Fruit fly (Drosophila melanogaster) whole organism, prepupa: ENCODE data around the gene ome.

ENCODE experiments used
- Blimp-1 ChIP-seq: fragments of 200-800 bp; sonication (Bioruptor generic); optimal IDR thresholded peaks from 3 replicates; lab custom pipeline; 2017; ENCODE audit warnings: missing biosample characterization, missing genetic modification characterization, mild to moderate bottlenecking, moderate library complexity, missing genetic modification reagents
- CG10631 ChIP-seq: fragments of 200-800 bp; sonication (Bioruptor generic); optimal IDR thresholded peaks from 2 replicates; lab custom pipeline; 2016; ENCODE audit warnings: missing biosample characterization, missing genetic modification characterization
- CG10669 ChIP-seq: fragments of 200-800 bp; sonication (Bioruptor generic); optimal IDR thresholded peaks from 3 replicates; lab custom pipeline; 2018; ENCODE audit warnings: missing biosample characterization, mild to moderate bottlenecking, missing genetic modification characterization, moderate library complexity
- CG15336 ChIP-seq: fragments of 200-800 bp; sonication (Bioruptor generic); IDR thresholded peaks from 2 replicates; pipeline ENCODE4 v1.3.6; 2022; ENCODE audit warnings: missing biosample characterization, missing genetic modification characterization
- CG1621 ChIP-seq: fragments of 200-800 bp; sonication (Bioruptor generic); optimal IDR thresholded peaks from 3 replicates; lab custom pipeline; 2018; ENCODE audit warnings: missing biosample characterization, mild to moderate bottlenecking, missing genetic modification characterization
- CG16779 ChIP-seq: fragments of 200-800 bp; sonication (Bioruptor generic); optimal IDR thresholded peaks from 3 replicates; lab custom pipeline; 2017; ENCODE audit warnings: missing biosample characterization, mild to moderate bottlenecking, missing genetic modification characterization
- CG31627 ChIP-seq: fragments of 200-800 bp; sonication (Bioruptor generic); optimal IDR thresholded peaks from 3 replicates; lab custom pipeline; 2016; ENCODE audit warnings: missing biosample characterization, missing genetic modification characterization
- CG3919 ChIP-seq: fragments of 200-800 bp; sonication (Bioruptor generic); optimal IDR thresholded peaks from 3 replicates; lab custom pipeline; 2016; ENCODE audit warnings: missing biosample characterization, missing genetic modification characterization
- CG6276 ChIP-seq: fragments of 200-800 bp; sonication (Bioruptor generic); optimal IDR thresholded peaks from 2 replicates; lab custom pipeline; 2017; ENCODE audit warnings: missing biosample characterization, mild to moderate bottlenecking, missing genetic modification characterization
- CG6792 ChIP-seq: fragments of 200-800 bp; sonication (Bioruptor generic); optimal IDR thresholded peaks from 3 replicates; lab custom pipeline; 2016; ENCODE audit warnings: missing biosample characterization, missing genetic modification characterization
- CG6808 ChIP-seq: fragments of 200-800 bp; sonication (Bioruptor generic); optimal IDR thresholded peaks from 3 replicates; lab custom pipeline; 2017; ENCODE audit warnings: missing biosample characterization, missing genetic modification characterization, mild to moderate bottlenecking, moderate library complexity, missing genetic modification reagents
- CG6854 ChIP-seq: fragments of 200-800 bp; sonication (Bioruptor generic); optimal IDR thresholded peaks from 2 replicates; lab custom pipeline; 2017; ENCODE audit warnings: missing biosample characterization, mild to moderate bottlenecking, missing genetic modification characterization
- CG7368 ChIP-seq: fragments of 200-800 bp; sonication (Bioruptor generic); optimal IDR thresholded peaks from 3 replicates; lab custom pipeline; 2016; ENCODE audit warnings: missing biosample characterization, missing genetic modification characterization
- CG8632 ChIP-seq: fragments of 200-800 bp; sonication (Bioruptor generic); optimal IDR thresholded peaks from 3 replicates; lab custom pipeline; 2016; ENCODE audit warnings: missing biosample characterization, missing genetic modification characterization
- CG9139 ChIP-seq: fragments of 200-800 bp; sonication (Bioruptor generic); optimal IDR thresholded peaks from 3 replicates; lab custom pipeline; 2017; ENCODE audit warnings: missing biosample characterization, mild to moderate bottlenecking, missing genetic modification characterization
- Eip78C ChIP-seq: fragments of 200-800 bp; sonication (Bioruptor generic); peaks from one replicate; lab custom pipeline; 2016; ENCODE audit warnings: missing biosample characterization, missing genetic modification characterization
- Eip93F ChIP-seq: fragments of 200-800 bp; sonication (Bioruptor generic); optimal IDR thresholded peaks from 2 replicates; lab custom pipeline; 2016; ENCODE audit warnings: missing biosample characterization, mild to moderate bottlenecking, missing genetic modification characterization
- Ets21C ChIP-seq: fragments of 200-800 bp; sonication (Bioruptor generic); optimal IDR thresholded peaks from 3 replicates; lab custom pipeline; 2016; ENCODE audit warnings: missing biosample characterization, missing genetic modification characterization
- Ets96B ChIP-seq: fragments of 200-800 bp; optimal IDR thresholded peaks from 2 replicates; lab custom pipeline; 2019; ENCODE audit warnings: missing biosample characterization, mild to moderate bottlenecking, missing genetic modification characterization, moderate library complexity
- Gug ChIP-seq: fragments of 200-800 bp; sonication (Bioruptor generic); IDR thresholded peaks from 2 replicates; pipeline ENCODE4 v1.3.6; 2022; ENCODE audit warnings: missing biosample characterization, missing genetic modification characterization
- Hr39 ChIP-seq: fragments of 200-800 bp; sonication (Bioruptor generic); optimal IDR thresholded peaks from 2 replicates; lab custom pipeline; 2016; ENCODE audit warnings: missing biosample characterization, missing genetic modification characterization
- Hr4 ChIP-seq: fragments of 200-800 bp; sonication (Bioruptor generic); optimal IDR thresholded peaks from 3 replicates; lab custom pipeline; 2016; ENCODE audit warnings: missing biosample characterization, missing genetic modification characterization
- Lpt ChIP-seq: fragments of 200-800 bp; sonication (Bioruptor generic); optimal IDR thresholded peaks from 3 replicates; lab custom pipeline; 2016; ENCODE audit warnings: missing biosample characterization, missing genetic modification characterization
- Sox102F ChIP-seq: fragments of 200-800 bp; sonication (Bioruptor generic); optimal IDR thresholded peaks from 2 replicates; lab custom pipeline; 2016; ENCODE audit warnings: missing biosample characterization, mild to moderate bottlenecking, missing genetic modification characterization
- acj6 ChIP-seq: fragments of 200-800 bp; sonication (Bioruptor generic); optimal IDR thresholded peaks from 3 replicates; lab custom pipeline; 2016; ENCODE audit warnings: missing biosample characterization, missing genetic modification characterization
- dac ChIP-seq: fragments of 200-800 bp; sonication (Bioruptor generic); optimal IDR thresholded peaks from 2 replicates; lab custom pipeline; 2017; ENCODE audit warnings: missing biosample characterization, mild to moderate bottlenecking, missing genetic modification characterization
- dsx ChIP-seq: fragments of 200-800 bp; optimal IDR thresholded peaks from 3 replicates; lab custom pipeline; 2019; ENCODE audit warnings: missing biosample characterization, mild to moderate bottlenecking, missing genetic modification characterization, moderate library complexity; ENCODE audit not compliant: poor library complexity, severe bottlenecking
- fd59A ChIP-seq: fragments of 200-800 bp; sonication (Bioruptor generic); optimal IDR thresholded peaks from 2 replicates; lab custom pipeline; 2017; ENCODE audit warnings: missing biosample characterization, mild to moderate bottlenecking, missing genetic modification characterization, missing genetic modification reagents
- fkh ChIP-seq: fragments of 200-800 bp; sonication (Bioruptor generic); optimal IDR thresholded peaks from 3 replicates; lab custom pipeline; 2017; ENCODE audit warnings: missing biosample characterization, mild to moderate bottlenecking, missing genetic modification characterization, moderate library complexity
- net ChIP-seq: fragments of 200-800 bp; sonication (Bioruptor generic); optimal IDR thresholded peaks from 3 replicates; lab custom pipeline; 2016; ENCODE audit warnings: missing biosample characterization, missing genetic modification characterization
- pdm3 ChIP-seq: fragments of 200-800 bp; sonication (Bioruptor generic); optimal IDR thresholded peaks from 3 replicates; lab custom pipeline; 2016; ENCODE audit warnings: missing biosample characterization, missing genetic modification characterization
- salr ChIP-seq, 2 experiments: fragments of 200-800 bp; sonication (Bioruptor generic); optimal IDR thresholded peaks; 3 replicates each; lab custom pipeline; 2016 to 2018; ENCODE audit warnings: missing biosample characterization in 2 of 2, missing genetic modification characterization in 2 of 2, mild to moderate bottlenecking in 1 of 2
- spab ChIP-seq: fragments of 200-800 bp; sonication (Bioruptor generic); optimal IDR thresholded peaks from 2 replicates; lab custom pipeline; 2017; ENCODE audit warnings: missing biosample characterization, mild to moderate bottlenecking, missing genetic modification characterization, missing genetic modification reagents
- ss ChIP-seq, 2 experiments: fragments of 200-800 bp; sonication (Bioruptor generic); optimal IDR thresholded peaks; 2 replicates in 1 of 2; 3 replicates in 1 of 2; lab custom pipeline; 2017 to 2018; ENCODE audit warnings: mild to moderate bottlenecking in 2 of 2, missing biosample characterization in 2 of 2, missing genetic modification characterization in 2 of 2, moderate library complexity in 1 of 2
- svp ChIP-seq: fragments of 200-800 bp; sonication (Bioruptor generic); peaks from one replicate; lab custom pipeline; 2016; ENCODE audit warnings: missing biosample characterization, missing genetic modification characterization
- vri ChIP-seq: fragments of 200-800 bp; sonication (Bioruptor generic); optimal IDR thresholded peaks from 3 replicates; lab custom pipeline; 2016; ENCODE audit warnings: missing biosample characterization, mild to moderate bottlenecking, missing genetic modification characterization

Gene ome

DNA sequence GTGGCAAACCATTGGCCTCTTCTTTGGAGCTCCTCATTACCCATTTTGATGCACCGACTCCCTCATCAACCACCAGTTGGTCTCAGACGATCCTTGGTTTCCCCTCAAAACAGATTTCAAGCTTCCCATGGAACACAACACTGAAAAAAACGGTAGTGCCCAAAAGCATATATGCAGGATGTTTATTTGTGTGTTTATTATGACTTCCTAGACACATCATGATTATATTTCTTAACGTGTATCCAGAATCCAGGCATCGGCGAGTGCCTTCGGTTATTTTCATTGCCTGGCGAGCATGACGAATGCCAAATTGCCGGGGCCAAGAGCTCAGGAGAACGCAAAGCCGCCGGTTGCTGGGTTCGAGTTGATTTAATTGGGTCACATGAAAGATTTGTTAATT lies 32.9 kb upstream of the ome start (continued):
- TF ChIP-seq fkh (no peak), fd59A (GFP tag; lab: Kevin White, UChicago) (no peak), Blimp-1 (GFP tag; lab: Kevin White, UChicago) (no peak), Gug (GFP tag; lab: Robert Waterston, UW) (no peak), CG6854 (GFP tag; lab: Kevin White, UChicago) (no peak), Ets96B (tag; lab: Kevin White, UChicago) (peak; percentile 30)

DNA sequence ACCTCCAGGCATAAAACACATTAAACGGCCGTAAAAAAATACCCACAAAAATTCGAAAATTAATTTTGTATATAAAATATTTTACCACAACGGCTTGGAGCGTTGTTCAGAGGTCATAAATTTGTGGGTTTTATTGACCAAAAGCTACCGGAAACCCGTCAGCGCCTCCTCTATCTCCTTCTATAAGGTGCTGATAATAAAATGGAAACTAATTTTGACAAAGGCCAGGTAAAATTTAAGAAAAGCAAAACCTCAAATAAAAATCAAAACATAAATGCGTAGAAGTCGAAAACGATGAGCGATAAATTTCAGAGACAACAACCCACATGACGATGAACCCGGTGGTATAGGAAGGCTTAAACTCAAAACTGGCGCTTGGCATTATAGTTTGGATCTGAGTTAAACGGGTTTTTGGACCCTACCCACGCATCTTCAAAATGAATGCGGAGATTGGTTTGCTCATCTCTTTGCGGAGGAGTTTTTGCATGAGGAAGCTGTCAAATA lies 31.8 kb upstream of the ome start:
- TF ChIP-seq salr (GFP tag; optimal IDR thresholded peaks at IDR 0.05; lab: Kevin White, UChicago) (no peak), Eip78C (GFP tag; lab: Kevin White, UChicago) (peak; percentile 54), CG6276 (no peak), CG9139 (GFP tag; lab: Kevin White, UChicago) (no peak)
- TF ChIP-seq, all 60 proteins: peak for 1

DNA sequence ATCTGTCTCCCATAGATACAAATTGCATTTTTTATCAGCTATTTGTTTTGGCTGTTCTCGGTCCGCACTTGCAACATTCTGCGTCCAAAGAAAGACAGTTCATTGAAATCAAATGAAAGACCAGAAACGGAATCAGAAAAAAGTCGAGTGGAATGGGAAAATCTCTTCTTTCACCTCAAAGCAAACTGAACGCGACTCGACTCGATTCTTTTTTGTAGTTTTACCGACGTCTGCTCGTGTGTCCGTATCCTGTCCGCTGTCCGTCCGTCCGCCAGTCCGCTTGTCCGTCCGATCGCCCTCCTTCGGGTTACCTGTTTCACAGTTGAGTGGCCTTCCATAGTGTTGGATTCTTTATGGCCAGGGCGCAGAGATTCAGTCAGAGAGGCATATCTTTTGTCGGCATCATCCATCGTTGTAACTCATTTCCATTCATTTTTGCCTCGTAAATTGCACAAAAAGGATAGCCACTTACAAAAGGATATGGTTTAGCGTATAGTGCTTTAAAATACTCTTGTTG lies 30.6 kb upstream of the ome start:
- no peak for TF ChIP-seq Hr39 (GFP tag; lab: Kevin White, UChicago)
- no peak for TF ChIP-seq Lpt
- no peak for TF ChIP-seq CG6808 (GFP tag; lab: Kevin White, UChicago)

DNA sequence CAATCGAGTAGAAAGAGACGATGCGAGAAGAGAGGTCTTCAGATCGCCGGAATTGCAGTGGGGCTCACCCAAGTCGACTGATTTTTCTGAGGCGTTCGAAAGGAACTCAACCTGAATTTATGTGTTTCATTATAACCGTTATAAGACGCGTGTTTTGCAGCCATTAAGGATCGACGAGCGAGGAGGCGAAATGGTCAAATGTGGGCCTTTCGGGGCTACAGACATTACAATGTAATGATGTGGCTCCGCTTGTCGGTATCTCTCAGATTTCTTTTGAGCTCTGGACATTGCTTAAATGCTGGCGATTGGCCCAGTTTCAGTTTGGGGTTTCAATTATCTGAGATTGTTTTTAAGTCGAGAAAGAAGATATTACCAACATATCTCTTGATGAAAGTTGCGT lies 29.8 kb upstream of the ome start:
- peak; percentile 54 for TF ChIP-seq Eip78C (GFP tag; lab: Kevin White, UChicago)
- TF ChIP-seq CG6854 (GFP tag; lab: Kevin White, UChicago): peak; percentile 34
- TF ChIP-seq dsx (GFP tag; lab: Kevin White, UChicago): peak; percentile 72
- peak; percentile 8 for TF ChIP-seq svp (GFP tag; lab: Kevin White, UChicago)
- TF ChIP-seq Ets96B (tag; lab: Kevin White, UChicago): no peak

DNA sequence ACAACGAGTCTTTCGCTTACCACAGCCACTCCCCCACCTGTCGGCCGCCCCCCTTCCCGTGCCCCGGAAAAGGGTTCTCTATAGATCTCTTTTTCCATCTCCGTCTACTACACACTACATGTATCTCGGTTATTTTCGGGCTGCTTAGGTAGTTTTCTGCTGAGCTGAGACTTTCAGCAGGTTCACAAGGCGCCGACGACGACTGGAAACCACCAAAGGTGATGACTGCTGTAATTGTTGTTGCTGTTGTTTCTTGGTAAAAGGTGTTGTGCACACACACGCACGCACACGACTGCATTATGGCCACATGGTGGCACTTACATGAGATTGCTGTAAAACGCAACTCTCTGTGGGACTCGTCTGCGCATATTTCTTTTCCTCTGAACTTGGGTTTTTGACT lies 28.9 kb upstream of the ome start:
- peak; percentile 26 for TF ChIP-seq dsx (GFP tag; lab: Kevin White, UChicago)
- TF ChIP-seq CG31627: no peak
- peak in 1 of 2 experiments; percentile 33 for TF ChIP-seq ss (GFP tag; optimal IDR thresholded peaks at IDR 0.05; lab: Kevin White, UChicago)

DNA sequence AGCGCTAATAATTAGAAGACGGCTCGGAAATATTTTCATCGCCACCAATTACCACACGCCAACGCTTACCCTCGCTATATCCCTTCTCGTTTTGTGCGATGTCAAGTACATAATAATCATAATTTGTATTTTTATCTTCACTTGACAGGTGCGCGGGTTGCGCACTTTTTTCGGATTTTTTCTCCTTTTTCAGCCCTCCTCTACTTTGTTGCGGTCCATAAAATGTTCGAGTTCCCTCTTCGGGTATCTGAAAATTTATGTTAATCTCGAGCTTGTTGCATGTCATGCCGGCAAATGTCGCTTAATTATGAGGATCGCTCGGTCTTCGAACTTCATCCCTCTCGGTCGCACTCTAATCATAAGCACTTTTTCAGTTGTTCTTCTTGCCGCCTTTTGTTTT lies 27.5 kb upstream of the ome start:
- TF ChIP-seq Sox102F (GFP tag; lab: Kevin White, UChicago) (no peak), CG6792 (GFP tag; lab: Kevin White, UChicago) (no peak), dsx (GFP tag; lab: Kevin White, UChicago) (peak; percentile 58), Blimp-1 (GFP tag; lab: Kevin White, UChicago) (no peak)

DNA sequence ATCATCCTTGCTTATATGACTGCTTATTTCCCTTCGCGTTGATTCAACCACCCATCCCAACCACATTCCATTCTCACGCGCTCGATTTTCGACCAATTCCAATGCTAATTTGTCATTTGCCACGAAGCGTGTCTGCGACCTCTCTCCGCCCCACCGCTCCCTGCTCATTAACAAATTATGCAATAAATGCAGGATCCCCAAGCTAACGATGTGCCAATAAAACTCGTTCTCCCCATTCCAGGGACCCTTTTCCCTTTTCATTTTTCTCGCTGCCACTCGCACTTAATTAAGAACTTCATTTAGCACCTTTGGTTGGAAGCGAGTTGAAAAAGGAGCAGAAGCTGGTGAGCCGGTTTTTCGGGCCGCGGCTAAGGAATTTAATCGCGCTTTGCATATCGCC lies 26.7 kb upstream of the ome start:
- peak in 1 of 2 experiments; percentile 6 for TF ChIP-seq ss (GFP tag; optimal IDR thresholded peaks at IDR 0.05; lab: Kevin White, UChicago)
- peak; percentile 70 for TF ChIP-seq Blimp-1 (GFP tag; lab: Kevin White, UChicago)
- TF ChIP-seq CG6792 (GFP tag; lab: Kevin White, UChicago): no peak
- no peak for TF ChIP-seq Ets21C (GFP tag; lab: Kevin White, UChicago)
- no peak for TF ChIP-seq CG6808 (GFP tag; lab: Kevin White, UChicago)
- peak; percentile 66 for TF ChIP-seq svp (GFP tag; lab: Kevin White, UChicago)
- TF ChIP-seq CG7368 (GFP tag; lab: Kevin White, UChicago): no peak
- TF ChIP-seq Eip93F: no peak
- peak; percentile 36 for TF ChIP-seq CG6854 (GFP tag; lab: Kevin White, UChicago)
- no peak for TF ChIP-seq CG8632
- TF ChIP-seq CG15336: no peak
- peak; percentile 89 for TF ChIP-seq vri
- TF ChIP-seq dsx (GFP tag; lab: Kevin White, UChicago): peak; percentile 11
- no peak for TF ChIP-seq acj6
- no peak for TF ChIP-seq CG1621 (tag; lab: Kevin White, UChicago)
- TF ChIP-seq CG16779: no peak
- no peak for TF ChIP-seq CG10669 (GFP tag; lab: Kevin White, UChicago)
- TF ChIP-seq dac (GFP tag; lab: Kevin White, UChicago): no peak
- TF ChIP-seq Hr4 (GFP tag; lab: Kevin White, UChicago): no peak
- no peak for TF ChIP-seq spab
- no peak for TF ChIP-seq net (GFP tag; lab: Kevin White, UChicago)
- TF ChIP-seq Lpt: no peak
- TF ChIP-seq CG10631 (GFP tag; lab: Kevin White, UChicago): no peak
- peak; percentile 49 for TF ChIP-seq Eip78C (GFP tag; lab: Kevin White, UChicago)
- no peak for TF ChIP-seq pdm3
- TF ChIP-seq CG3919: no peak
